Fruit fly (Drosophila melanogaster) whole organism, embryonic: ENCODE results near the gene CG13898.

Experiments used
- Aef1 ChIP-seq: fragments of 200-800 bp; sonication (Bioruptor generic); IDR thresholded peaks from 3 replicates; pipeline ENCODE4 v1.3.6; 2022; ENCODE audit warnings: missing biosample characterization, missing genetic modification characterization
- B-H1 ChIP-seq: fragments of 200-800 bp; sonication (Bioruptor generic); IDR thresholded peaks from 3 replicates; pipeline ENCODE4 v1.3.6; 2022; ENCODE audit warnings: missing biosample characterization, missing genetic modification characterization
- Bteb2 ChIP-seq: fragments of 200-800 bp; sonication (Bioruptor generic); optimal IDR thresholded peaks from 2 replicates; lab custom pipeline; 2016; ENCODE audit warnings: missing biosample characterization, missing genetic modification characterization
- CG13894 ChIP-seq: fragments of 200-800 bp; sonication (Bioruptor generic); optimal IDR thresholded peaks from 3 replicates; lab custom pipeline; 2018; ENCODE audit warnings: missing biosample characterization, mild to moderate bottlenecking, missing genetic modification characterization, moderate library complexity
- CG31388 ChIP-seq: fragments of 200-800 bp; sonication (Bioruptor generic); optimal IDR thresholded peaks from 2 replicates; lab custom pipeline; 2016; ENCODE audit warnings: missing biosample characterization, missing genetic modification characterization
- Camta ChIP-seq: fragments of 200-800 bp; sonication (Bioruptor generic); optimal IDR thresholded peaks from 2 replicates; lab custom pipeline; 2016; ENCODE audit warnings: missing biosample characterization, missing genetic modification characterization
- btn ChIP-seq: fragments of 200-800 bp; sonication (Bioruptor generic); optimal IDR thresholded peaks from 2 replicates; lab custom pipeline; 2016; ENCODE audit warnings: missing biosample characterization, missing genetic modification characterization

DNA sequence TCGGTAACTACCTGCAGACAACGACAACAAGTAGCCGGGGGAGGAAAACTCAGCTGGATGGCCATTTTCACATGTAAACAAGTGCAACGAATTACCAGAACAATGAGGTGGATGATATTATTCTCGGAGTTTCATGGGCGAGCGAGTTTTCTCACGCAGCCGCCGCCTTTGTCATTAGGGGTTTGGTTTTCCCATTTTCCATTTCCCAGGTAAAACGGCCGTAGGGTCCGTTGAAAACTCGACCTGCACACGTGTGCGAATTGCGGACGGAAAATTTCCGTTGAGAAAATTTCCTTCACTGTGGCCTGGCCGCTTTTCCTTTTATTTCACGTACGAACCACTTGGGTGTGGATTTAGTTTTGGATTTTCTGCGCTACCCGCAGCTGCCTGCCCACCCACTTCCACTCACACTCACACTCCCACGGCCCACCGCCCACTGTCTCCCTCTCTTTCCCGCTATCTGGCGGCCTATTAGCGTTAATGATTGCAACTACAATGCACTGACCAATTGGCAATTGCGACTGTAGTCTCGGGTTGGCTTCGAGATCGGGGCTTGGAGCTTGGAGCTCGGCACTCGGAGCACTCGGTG lies 50.2 kb downstream of the CG13898 start:
- TF ChIP-seq CG13894 (tag; lab: Kevin White, UChicago) (no peak), CG31388 (GFP tag; lab: Kevin White, UChicago) (no peak), Bteb2 (no peak), B-H1 (GFP tag; lab: Robert Waterston, UW) (no peak), btn (GFP tag; lab: Kevin White, UChicago) (no peak), Aef1 (no peak), Camta (GFP tag; lab: Kevin White, UChicago) (no peak)
